Worm (Caenorhabditis elegans): ENCODE data around the gene unc-69.
A peak's percentile ranks its signal among the peaks of the same experiment; 100 is the strongest.

The unc-69 gene

ce11 chrIII:10270778-10271307 is 47.9 kb upstream of the unc-69 start, which contains the start of gene cnk-1 (continued):
- TF ChIP-seq ztf-25 (GFP tag; IDR thresholded peaks at IDR 0.05) (peak; percentile 97), hlh-26 (GFP tag; conservative IDR thresholded peaks at IDR 0.05) (no peak), lag-1 (GFP tag; IDR thresholded peaks at IDR 0.05) (peak; percentile 96), ekl-4 (GFP tag; IDR thresholded peaks at IDR 0.05) (peak; percentile 98), dpl-1 (GFP tag; optimal IDR thresholded peaks at IDR 0.05) (no peak), Y95B8A.8 (GFP tag; IDR thresholded peaks at IDR 0.05) (peak; percentile 97), ets-4 (GFP tag; optimal IDR thresholded peaks at IDR 0.05) (no peak), F23B12.7 (tag; optimal IDR thresholded peaks at IDR 0.05; ENCODE audit: insufficient read depth) (no peak), repo-1 (tag; optimal IDR thresholded peaks at IDR 0.05) (peak; percentile 60), akir-1 (GFP tag; optimal IDR thresholded peaks at IDR 0.05) (peak; percentile 60), atf-7 (tag; optimal IDR thresholded peaks at IDR 0.05) (peak; percentile 69), nhr-90 (tag; optimal IDR thresholded peaks at IDR 0.05) (no peak), rpc-1 (optimal IDR thresholded peaks at IDR 0.05) (no peak), rpc-1 (tag; optimal IDR thresholded peaks at IDR 0.05) (no peak), B0261.1 (tag; optimal IDR thresholded peaks at IDR 0.05) (no peak), F39B2.1 (GFP tag; IDR thresholded peaks at IDR 0.05) (peak; percentile 81), unc-130 (GFP tag; optimal IDR thresholded peaks at IDR 0.05) (peak; percentile 91), ztf-6 (GFP tag; IDR thresholded peaks at IDR 0.05) (peak; percentile 88), lsy-27 (tag; optimal IDR thresholded peaks at IDR 0.05; ENCODE audit: borderline replicate concordance, insufficient read depth) (no peak), tlf-1 (GFP tag; optimal IDR thresholded peaks at IDR 0.05) (peak; percentile 80), zim-3 (tag; optimal IDR thresholded peaks at IDR 0.05) (peak; percentile 76), ama-1 (optimal IDR thresholded peaks at IDR 0.05) (no peak), ama-1 (GFP tag; optimal IDR thresholded peaks at IDR 0.05) (no peak), B0019.2 (GFP tag; conservative IDR thresholded peaks at IDR 0.05) (peak; percentile 98), K11D2.4 (GFP tag; IDR thresholded peaks at IDR 0.05) (peak; percentile 98), mcd-1 (GFP tag; IDR thresholded peaks at IDR 0.05) (peak; percentile 99), lin-35 (GFP tag; optimal IDR thresholded peaks at IDR 0.05) (peak in 1 of 3 experiments; percentile 29), ceh-40 (GFP tag; IDR thresholded peaks at IDR 0.05) (peak; percentile 73; the same call in 1 of the 2 replicates), egrh-3 (GFP tag; IDR thresholded peaks at IDR 0.05) (peak; percentile 88), hmg-20 (GFP tag; IDR thresholded peaks at IDR 0.05) (peak; percentile 96), nfyb-1 (GFP tag; IDR thresholded peaks at IDR 0.05) (peak; percentile 98), hrde-1 (tag; optimal IDR thresholded peaks at IDR 0.05; ENCODE audit: borderline replicate concordance) (no peak), ceh-79 (tag; optimal IDR thresholded peaks at IDR 0.05) (no peak), hmg-1.2 (GFP tag; IDR thresholded peaks at IDR 0.05) (peak; percentile 98), tbx-9 (tag; optimal IDR thresholded peaks at IDR 0.05; ENCODE audit: borderline replicate concordance) (no peak), attf-5 (GFP tag; optimal IDR thresholded peaks at IDR 0.05) (peak; percentile 82), nhr-179 (tag; optimal IDR thresholded peaks at IDR 0.05) (no peak), B0336.3 (GFP tag; IDR thresholded peaks at IDR 0.05) (peak; percentile 84), snpc-1.1 (tag; optimal IDR thresholded peaks at IDR 0.05; ENCODE audit: insufficient read depth) (no peak), rec-8 (tag; optimal IDR thresholded peaks at IDR 0.05) (peak in 1 of 2 experiments; percentile 58), cebp-1 (GFP tag; IDR thresholded peaks at IDR 0.05) (peak; percentile 85), cebp-1 (tag; optimal IDR thresholded peaks at IDR 0.05) (peak; percentile 77), ztf-28 (GFP tag; IDR thresholded peaks at IDR 0.05) (peak; percentile 99), let-607 (tag; optimal IDR thresholded peaks at IDR 0.05) (peak; percentile 49 to 69), efl-1 (GFP tag; optimal IDR thresholded peaks at IDR 0.05) (peak; percentile 17), Y79H2A.3 (GFP tag; conservative IDR thresholded peaks at IDR 0.05) (peak; percentile 86), T26A5.8 (tag; optimal IDR thresholded peaks at IDR 0.05) (no peak), F22D6.2 (tag; optimal IDR thresholded peaks at IDR 0.05) (no peak)

Measured in whole organism, young adult.